Worm (Caenorhabditis elegans): ENCODE data around the gene ric-7.
A peak's percentile ranks its signal among the peaks of the same experiment; 100 is the strongest.

ric-7 gene

DNA sequence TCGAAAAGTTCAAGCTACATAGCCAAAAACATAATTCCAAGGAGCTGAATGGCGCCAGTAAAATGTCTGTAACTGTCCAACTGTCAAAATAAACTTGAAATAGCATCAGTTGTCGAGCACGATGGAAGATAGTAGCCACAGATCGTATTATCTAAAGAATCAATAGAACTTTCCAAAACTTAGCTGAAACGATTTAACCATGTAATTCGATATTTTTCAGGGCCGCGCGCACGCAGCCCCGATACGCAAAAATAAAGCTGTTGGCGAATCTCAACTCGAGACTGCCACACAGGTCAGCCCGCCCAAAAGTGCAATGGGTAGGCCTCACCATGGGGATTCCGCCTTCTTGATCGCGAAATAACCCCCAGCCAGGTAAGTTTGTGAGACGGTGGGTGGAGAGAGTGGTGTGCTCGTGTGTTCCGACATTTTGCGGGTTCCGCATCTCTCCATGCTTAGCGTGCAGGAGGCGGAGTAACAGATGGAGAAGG lies 22.6 kb upstream of the ric-7 start (continued):
- TF ChIP-seq bed-2 (GFP tag; IDR thresholded peaks at IDR 0.05) = no peak
- no peak for TF ChIP-seq K12H6.12 (tag; optimal IDR thresholded peaks at IDR 0.05)
- TF ChIP-seq nhr-90 (tag; optimal IDR thresholded peaks at IDR 0.05) = no peak
- no peak for TF ChIP-seq lag-1 (GFP tag; IDR thresholded peaks at IDR 0.05)
- peak; percentile 52 for TF ChIP-seq ztf-18 (tag; optimal IDR thresholded peaks at IDR 0.05)
- no peak for TF ChIP-seq F57C9.4 (tag; optimal IDR thresholded peaks at IDR 0.05)
- no peak for TF ChIP-seq ztf-26 (tag; optimal IDR thresholded peaks at IDR 0.05)
- TF ChIP-seq ekl-4 (GFP tag; IDR thresholded peaks at IDR 0.05) = peak; percentile 92
- TF ChIP-seq F23B12.7 (tag; optimal IDR thresholded peaks at IDR 0.05; ENCODE audit: insufficient read depth) = peak; percentile 16
- TF ChIP-seq hsf-1 (GFP tag; IDR thresholded peaks at IDR 0.05) = peak; percentile 74
- peak; percentile 74 for TF ChIP-seq C17E4.6 (GFP tag; IDR thresholded peaks at IDR 0.05)
- 0 out of 2 replicates have a peak, but pooled peaks have one; percentile 17 for TF ChIP-seq nfya-2 (GFP tag; IDR thresholded peaks at IDR 0.05)
- TF ChIP-seq lin-35 (GFP tag; optimal IDR thresholded peaks at IDR 0.05) = peak in 1 of 3 experiments; percentile 50
- TF ChIP-seq sptf-2 (GFP tag; optimal IDR thresholded peaks at IDR 0.05) = peak; percentile 88
- no peak for TF ChIP-seq zfh-2 (GFP tag; conservative IDR thresholded peaks at IDR 0.05)
- TF ChIP-seq B0261.1 (tag; optimal IDR thresholded peaks at IDR 0.05) = peak; percentile 20
- no peak for TF ChIP-seq bed-1 (GFP tag; IDR thresholded peaks at IDR 0.05)
- TF ChIP-seq mel-28 (tag; optimal IDR thresholded peaks at IDR 0.05; ENCODE audit: borderline replicate concordance) = no peak
- peak; percentile 89 for TF ChIP-seq rcor-1 (GFP tag; IDR thresholded peaks at IDR 0.05)
- no peak; the same call in 1 of the 2 replicates for TF ChIP-seq F39B2.1 (GFP tag; IDR thresholded peaks at IDR 0.05)
- TF ChIP-seq nhr-80 (tag; optimal IDR thresholded peaks at IDR 0.05) = peak; percentile 34
- peak; percentile 76 for TF ChIP-seq F52B5.7 (tag; optimal IDR thresholded peaks at IDR 0.05)
- no peak for TF ChIP-seq hlh-26 (GFP tag; conservative IDR thresholded peaks at IDR 0.05)
- no peak for TF ChIP-seq nhr-120 (GFP tag; IDR thresholded peaks at IDR 0.05)
- TF ChIP-seq cebp-2 (GFP tag; IDR thresholded peaks at IDR 0.05) = 0 out of 2 replicates have a peak, but pooled peaks have one; percentile 88
- TF ChIP-seq nhr-179 (tag; optimal IDR thresholded peaks at IDR 0.05) = peak; percentile 55
- 0 out of 2 replicates have a peak, but pooled peaks have one; percentile 5 for TF ChIP-seq let-526 (GFP tag; IDR thresholded peaks at IDR 0.05)
- peak; percentile 57 for TF ChIP-seq Y53F4B.3 (GFP tag; IDR thresholded peaks at IDR 0.05)
- TF ChIP-seq mcd-1 (GFP tag; IDR thresholded peaks at IDR 0.05) = peak; percentile 86
- TF ChIP-seq dpff-1 (tag; optimal IDR thresholded peaks at IDR 0.05) = peak; percentile 75
- TF ChIP-seq gei-17 (GFP tag; optimal IDR thresholded peaks at IDR 0.05) = no peak
- TF ChIP-seq ceh-91 (GFP tag; IDR thresholded peaks at IDR 0.05) = peak; percentile 54
- no peak for TF ChIP-seq sdz-38 (tag; optimal IDR thresholded peaks at IDR 0.05)
- peak; percentile 57; the same call in 1 of the 2 replicates for TF ChIP-seq ztf-28 (GFP tag; IDR thresholded peaks at IDR 0.05)
- peak; percentile 15 for TF ChIP-seq efl-1 (GFP tag; optimal IDR thresholded peaks at IDR 0.05)
- TF ChIP-seq nfya-1 (tag; optimal IDR thresholded peaks at IDR 0.05; ENCODE audit: borderline replicate concordance, insufficient read depth) = no peak
- no peak for TF ChIP-seq T26A5.8 (tag; optimal IDR thresholded peaks at IDR 0.05)
- TF ChIP-seq hmg-20 (GFP tag; IDR thresholded peaks at IDR 0.05) = peak; percentile 43; the same call in 1 of the 2 replicates
- peak; percentile 8 for TF ChIP-seq F49E8.2 (tag; optimal IDR thresholded peaks at IDR 0.05; ENCODE audit: insufficient read depth)
- peak; percentile 81 for TF ChIP-seq madf-6 (GFP tag; IDR thresholded peaks at IDR 0.05)
- no peak for TF ChIP-seq nfyb-1 (GFP tag; IDR thresholded peaks at IDR 0.05)
- no peak for TF ChIP-seq hlh-12 (tag; optimal IDR thresholded peaks at IDR 0.05)
- TF ChIP-seq snpc-4 (GFP tag; optimal IDR thresholded peaks at IDR 0.05) = peak; percentile 89
- peak; percentile 93 to 99 (median 96) for TF ChIP-seq snpc-4 (tag; optimal IDR thresholded peaks at IDR 0.05)
- no peak for TF ChIP-seq attf-5 (GFP tag; optimal IDR thresholded peaks at IDR 0.05)
- no peak for TF ChIP-seq somi-1 (GFP tag; optimal IDR thresholded peaks at IDR 0.05)
- no peak for TF ChIP-seq ztf-3 (GFP tag; optimal IDR thresholded peaks at IDR 0.05)
- peak; percentile 28 for TF ChIP-seq ceh-27 (GFP tag; optimal IDR thresholded peaks at IDR 0.05)
- 0 out of 2 replicates have a peak, but pooled peaks have one; percentile 22 for TF ChIP-seq ztf-6 (GFP tag; IDR thresholded peaks at IDR 0.05)

All from whole organism, young adult.